Worm (Caenorhabditis elegans) whole organism, L2 larva: Measurements from ENCODE around the gene pgp-7.

Source experiments
- C34F6.9 ChIP-seq: fragments of 150-350 bp; optimal IDR thresholded peaks from 2 replicates; lab custom pipeline; 2014; ENCODE audit warnings: missing biosample characterization, missing genetic modification characterization
- F13H6.1 ChIP-seq: sonication (generic microtip); optimal IDR thresholded peaks from 2 replicates; lab custom pipeline; 2016; ENCODE audit warnings: missing genetic modification characterization, missing compliant biosample characterization
- R02D3.7 ChIP-seq: fragments of 150-350 bp; optimal IDR thresholded peaks from 2 replicates; lab custom pipeline; 2014; ENCODE audit warnings: missing biosample characterization, missing genetic modification characterization
- Y55F3AM.14 ChIP-seq: fragments of 200-800 bp; sonication (Bioruptor generic); optimal IDR thresholded peaks from 2 replicates; lab custom pipeline; 2018; ENCODE audit warnings: mild to moderate bottlenecking, missing genetic modification characterization, missing compliant biosample characterization
- alr-1 ChIP-seq: fragments of 150-350 bp; optimal IDR thresholded peaks from 2 replicates; lab custom pipeline; 2014; ENCODE audit warnings: missing biosample characterization, missing genetic modification characterization
- aly-2 ChIP-seq: fragments of 150-350 bp; optimal IDR thresholded peaks from 2 replicates; lab custom pipeline; 2014; ENCODE audit warnings: missing biosample characterization, missing genetic modification characterization
- blmp-1 ChIP-seq: sonication (generic microtip); optimal IDR thresholded peaks from 2 replicates; lab custom pipeline; 2017; ENCODE audit warnings: missing genetic modification characterization, mild to moderate bottlenecking, missing compliant biosample characterization, antibody characterized with exemption, moderate library complexity; ENCODE audit not compliant: insufficient read depth
- ceh-16 ChIP-seq: fragments of 150-350 bp; optimal IDR thresholded peaks from 2 replicates; lab custom pipeline; 2014; ENCODE audit warnings: missing biosample characterization, missing genetic modification characterization
- crh-2 ChIP-seq: sonication (generic microtip); optimal IDR thresholded peaks from 2 replicates; lab custom pipeline; 2017; ENCODE audit warnings: missing biosample characterization, missing genetic modification characterization
- dmd-4 ChIP-seq: sonication (generic microtip); optimal IDR thresholded peaks from 2 replicates; lab custom pipeline; 2017; ENCODE audit warnings: missing biosample characterization, missing genetic modification characterization
- egl-27 ChIP-seq: sonication (generic microtip); optimal IDR thresholded peaks from 3 replicates; lab custom pipeline; 2017; ENCODE audit warnings: missing biosample characterization, missing genetic modification reagents, missing genetic modification characterization
- elt-3 ChIP-seq: sonication (generic microtip); optimal IDR thresholded peaks from 2 replicates; lab custom pipeline; 2017; ENCODE audit warnings: missing biosample characterization, missing genetic modification characterization
- fos-1 ChIP-seq: fragments of 150-350 bp; optimal IDR thresholded peaks from 2 replicates; lab custom pipeline; 2014; ENCODE audit warnings: missing biosample characterization, missing genetic modification characterization
- gmeb-1 ChIP-seq: fragments of 150-350 bp; optimal IDR thresholded peaks from 2 replicates; lab custom pipeline; 2014; ENCODE audit warnings: missing biosample characterization, missing genetic modification characterization
- lin-13 ChIP-seq: fragments of 150-350 bp; optimal IDR thresholded peaks from 2 replicates; lab custom pipeline; 2014; ENCODE audit warnings: missing biosample characterization, missing genetic modification reagents, missing genetic modification characterization
- lin-39 ChIP-seq: fragments of 150-350 bp; optimal IDR thresholded peaks from 2 replicates; lab custom pipeline; 2014; ENCODE audit warnings: missing biosample characterization, missing genetic modification reagents, missing genetic modification characterization
- lsy-2 ChIP-seq, 2 experiments: fragments of 150-350 bp in 1 of 2; sonication (generic microtip) in 1 of 2; optimal IDR thresholded peaks; 2 replicates each; lab custom pipeline; 2014 to 2017; ENCODE audit warnings: missing biosample characterization in 2 of 2, missing genetic modification characterization in 2 of 2
- nhr-10 ChIP-seq: sonication (generic microtip); optimal IDR thresholded peaks from 2 replicates; lab custom pipeline; 2017; ENCODE audit warnings: missing biosample characterization, missing genetic modification characterization
- nhr-11 ChIP-seq: fragments of 150-350 bp; optimal IDR thresholded peaks from 2 replicates; lab custom pipeline; 2014; ENCODE audit warnings: missing biosample characterization, missing genetic modification characterization
- nhr-12 ChIP-seq: fragments of 150-350 bp; optimal IDR thresholded peaks from 2 replicates; lab custom pipeline; 2014; ENCODE audit warnings: missing biosample characterization, missing genetic modification characterization
- nhr-129 ChIP-seq: fragments of 150-350 bp; optimal IDR thresholded peaks from 2 replicates; lab custom pipeline; 2014; ENCODE audit warnings: missing biosample characterization, missing genetic modification characterization
- nhr-21 ChIP-seq: fragments of 150-350 bp; optimal IDR thresholded peaks from 2 replicates; lab custom pipeline; 2014; ENCODE audit warnings: missing biosample characterization, missing genetic modification characterization
- nhr-23 ChIP-seq: fragments of 150-350 bp; optimal IDR thresholded peaks from 2 replicates; lab custom pipeline; 2014; ENCODE audit warnings: missing biosample characterization, missing genetic modification reagents, missing genetic modification characterization
- nhr-237 ChIP-seq: fragments of 150-350 bp; optimal IDR thresholded peaks from 2 replicates; lab custom pipeline; 2014; ENCODE audit warnings: missing biosample characterization, missing genetic modification characterization
- nhr-25 ChIP-seq: fragments of 150-350 bp; sonication (generic microtip); optimal IDR thresholded peaks from 3 replicates; lab custom pipeline; 2014; ENCODE audit warnings: missing biosample characterization, missing genetic modification characterization
- nhr-6 ChIP-seq: fragments of 150-350 bp; optimal IDR thresholded peaks from 2 replicates; lab custom pipeline; 2014; ENCODE audit warnings: missing biosample characterization, missing genetic modification characterization
- nhr-77 ChIP-seq: fragments of 150-350 bp; optimal IDR thresholded peaks from 2 replicates; lab custom pipeline; 2014; ENCODE audit warnings: missing biosample characterization, missing genetic modification characterization
- peb-1 ChIP-seq: fragments of 150-350 bp; optimal IDR thresholded peaks from 2 replicates; lab custom pipeline; 2014; ENCODE audit warnings: missing biosample characterization, missing genetic modification characterization
- sem-4 ChIP-seq: fragments of 150-350 bp; optimal IDR thresholded peaks from 2 replicates; lab custom pipeline; 2014; ENCODE audit warnings: missing biosample characterization, missing genetic modification reagents, missing genetic modification characterization
- skn-1 ChIP-seq: sonication (generic microtip); optimal IDR thresholded peaks from 2 replicates; lab custom pipeline; 2017; ENCODE audit warnings: missing biosample characterization, missing genetic modification characterization
- sma-3 ChIP-seq: sonication (generic microtip); optimal IDR thresholded peaks from 2 replicates; lab custom pipeline; 2016; ENCODE audit warnings: missing genetic modification reagents, missing genetic modification characterization, missing compliant biosample characterization
- unc-39 ChIP-seq: fragments of 150-350 bp; optimal IDR thresholded peaks from 2 replicates; lab custom pipeline; 2014; ENCODE audit warnings: missing biosample characterization, missing genetic modification characterization
- unc-55 ChIP-seq: fragments of 150-350 bp; sonication (generic microtip); optimal IDR thresholded peaks from 3 replicates; lab custom pipeline; 2014; ENCODE audit warnings: missing biosample characterization, missing genetic modification reagents, missing genetic modification characterization
- unc-62 ChIP-seq: fragments of 150-350 bp; optimal IDR thresholded peaks from 2 replicates; lab custom pipeline; 2014; ENCODE audit warnings: missing biosample characterization, missing genetic modification reagents, missing genetic modification characterization
- zag-1 ChIP-seq: fragments of 150-350 bp; optimal IDR thresholded peaks from 2 replicates; lab custom pipeline; 2014; ENCODE audit warnings: missing biosample characterization, missing genetic modification characterization
- ztf-1 ChIP-seq: fragments of 200-800 bp; sonication (Bioruptor generic); conservative IDR thresholded peaks from 2 replicates; pipeline ENCODE4 v1.3.6; 2022; ENCODE audit warnings: missing genetic modification characterization, missing compliant biosample characterization

pgp-7 gene

DNA sequence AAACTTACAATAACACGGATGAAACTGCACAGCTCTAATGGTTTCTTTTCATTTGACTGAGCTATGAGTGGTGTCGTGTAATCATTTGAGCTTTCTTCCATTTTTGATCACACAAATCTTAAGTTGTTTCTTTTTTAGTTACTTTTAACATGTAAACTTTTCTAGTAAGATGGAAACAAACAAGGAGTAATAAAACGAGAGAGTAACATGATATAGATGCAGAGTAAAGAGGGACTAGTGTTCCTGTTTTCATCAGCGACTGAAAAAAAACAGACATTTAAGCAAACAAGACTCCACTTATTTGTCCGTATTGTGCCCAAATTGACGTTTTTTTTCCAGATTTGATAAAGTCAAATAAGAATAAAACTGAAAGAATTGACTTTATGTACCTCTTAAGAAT, at the start of gene pgp-7:
Gene pgp-7 (minus strand): TSS at position 101 of the 400 bp plus-strand sequence.
- TF ChIP-seq unc-62 = no peak
- TF ChIP-seq peb-1 (tag; lab: Kevin White, UChicago) = no peak
- TF ChIP-seq nhr-129 (tag; lab: Kevin White, UChicago) = no peak
- no peak for TF ChIP-seq nhr-12 (tag; lab: Kevin White, UChicago)
- no peak for TF ChIP-seq skn-1 (tag; lab: Kevin White, UChicago)
- no peak for TF ChIP-seq unc-39 (tag; lab: Kevin White, UChicago)
- no peak for TF ChIP-seq unc-55 (GFP tag; lab: Kevin White, UChicago)
- TF ChIP-seq nhr-23 (tag; lab: Kevin White, UChicago) = no peak
- no peak for TF ChIP-seq nhr-11 (tag; lab: Kevin White, UChicago)
- no peak for TF ChIP-seq nhr-77 (tag; lab: Kevin White, UChicago)
- no peak for TF ChIP-seq nhr-25 (tag; lab: Kevin White, UChicago)
- no peak for TF ChIP-seq sma-3 (GFP tag; lab: Kevin White, UChicago)
- TF ChIP-seq Y55F3AM.14 (GFP tag; lab: Kevin White, UChicago) = no peak
- TF ChIP-seq, all 48 proteins: peak for 0

DNA sequence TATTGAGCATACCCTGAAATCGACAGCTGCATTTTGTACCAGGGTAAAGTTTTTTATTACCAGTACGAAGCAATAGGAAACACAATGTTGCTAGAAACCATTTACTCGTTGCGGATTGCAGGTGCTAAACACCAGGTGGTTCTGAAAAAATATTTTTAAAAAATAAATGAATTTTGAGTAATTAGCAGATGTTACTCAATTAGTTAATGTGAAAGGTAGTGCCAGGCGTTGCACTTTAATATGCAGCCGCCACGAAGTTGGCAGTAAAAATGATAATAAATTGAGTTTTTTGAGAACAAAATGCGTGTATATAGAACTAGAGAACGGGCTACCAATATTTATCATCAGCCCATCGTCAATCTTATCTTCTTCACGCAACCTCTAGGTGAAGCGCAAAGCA, 49.6 kb upstream of the pgp-7 start, which contains the start of gene nstp-9:
Gene nstp-9 (minus strand): TSS at position 101 of the 400 bp plus-strand sequence.
- no peak for TF ChIP-seq nhr-6 (tag; lab: Kevin White, UChicago)
- TF ChIP-seq F13H6.1 (tag; lab: Kevin White, UChicago) = no peak
- no peak for TF ChIP-seq ztf-1 (GFP tag; lab: Robert Waterston, UW)
- TF ChIP-seq nhr-11 (tag; lab: Kevin White, UChicago) = no peak
- TF ChIP-seq lin-13 (GFP tag; lab: Kevin White, UChicago) = no peak
- no peak for TF ChIP-seq nhr-10 (tag; lab: Kevin White, UChicago)
- no peak for TF ChIP-seq unc-62

DNA sequence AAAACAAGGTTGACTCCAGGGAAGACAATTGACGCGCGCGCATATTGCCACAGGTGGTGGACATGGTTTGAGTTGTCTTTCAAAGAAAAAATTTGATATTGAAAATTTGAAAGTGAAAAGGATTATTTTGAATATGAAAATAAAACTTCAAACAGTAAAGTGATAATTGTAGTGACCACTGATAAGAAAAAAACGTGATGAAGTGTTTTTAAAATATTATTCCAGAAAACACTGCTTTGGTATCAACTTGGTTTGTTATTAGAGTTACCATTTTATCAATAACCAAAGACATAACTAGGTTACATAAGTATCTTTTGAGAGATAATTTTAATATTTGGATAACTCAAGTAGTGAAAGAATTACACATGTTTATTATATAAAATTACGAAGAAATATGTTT, 46.2 kb upstream of the pgp-7 start:
- TF ChIP-seq nhr-11 (tag; lab: Kevin White, UChicago) (no peak), C34F6.9 (tag; lab: Kevin White, UChicago) (no peak), egl-27 (tag; lab: Kevin White, UChicago) (no peak), nhr-23 (tag; lab: Kevin White, UChicago) (no peak), R02D3.7 (tag; lab: Kevin White, UChicago) (no peak)

DNA sequence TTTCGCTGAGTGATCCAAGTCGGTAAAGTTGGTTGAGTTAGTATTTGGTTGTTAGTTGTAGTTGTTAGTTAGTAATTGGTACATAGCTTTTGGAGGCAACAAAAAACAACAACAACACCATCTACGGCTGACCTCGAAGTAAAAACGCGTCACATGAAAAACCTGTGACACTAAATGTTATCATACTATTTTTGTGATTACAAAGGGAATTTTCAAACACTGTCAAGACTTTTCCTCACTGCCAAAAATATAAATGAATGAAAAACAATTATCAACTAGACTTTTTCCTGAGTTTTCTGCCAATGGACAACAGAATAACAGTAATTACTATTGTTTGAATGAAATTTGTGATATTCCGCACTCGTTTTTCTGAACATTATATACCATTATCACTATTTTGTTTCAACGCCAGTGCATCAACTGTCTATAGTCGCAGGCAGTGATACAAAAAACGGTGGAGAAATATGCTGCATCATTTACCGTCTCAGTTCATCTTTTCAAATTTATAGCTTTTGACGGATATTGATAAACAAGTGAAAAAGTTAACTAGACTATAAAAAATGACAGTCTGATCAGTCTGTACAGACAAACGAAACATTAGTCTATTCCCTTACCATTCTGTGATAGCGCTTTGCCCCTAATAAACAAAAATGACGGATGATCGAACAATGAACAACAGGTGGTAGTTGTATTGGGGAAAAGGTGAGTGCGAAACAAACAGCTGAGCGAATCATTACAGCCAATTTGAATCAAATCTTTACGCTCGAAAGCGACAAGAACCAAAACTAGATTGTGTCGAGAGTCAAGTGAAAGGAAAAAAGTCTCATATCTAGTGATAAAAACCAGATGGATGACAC, 44.6 kb upstream of the pgp-7 start:
- TF ChIP-seq zag-1 (tag; lab: Kevin White, UChicago) (no peak), nhr-237 (tag; lab: Kevin White, UChicago) (no peak), nhr-25 (tag; lab: Kevin White, UChicago) (no peak), blmp-1 (tag; lab: Kevin White, UChicago) (peak; percentile 9), aly-2 (no peak), fos-1 (peak; percentile 39), nhr-77 (tag; lab: Kevin White, UChicago) (no peak), egl-27 (tag; lab: Kevin White, UChicago) (no peak), unc-39 (tag; lab: Kevin White, UChicago) (no peak), nhr-21 (tag; lab: Kevin White, UChicago) (no peak), elt-3 (tag; lab: Kevin White, UChicago) (no peak), sem-4 (tag; lab: Kevin White, UChicago) (no peak), lin-13 (GFP tag; lab: Kevin White, UChicago) (no peak), lin-39 (no peak), crh-2 (tag; lab: Kevin White, UChicago) (no peak), ztf-1 (GFP tag; lab: Robert Waterston, UW) (no peak), ceh-16 (tag; lab: Kevin White, UChicago) (no peak), alr-1 (no peak), nhr-10 (tag; lab: Kevin White, UChicago) (no peak), sma-3 (GFP tag; lab: Kevin White, UChicago) (peak; percentile 4), Y55F3AM.14 (GFP tag; lab: Kevin White, UChicago) (no peak), nhr-6 (tag; lab: Kevin White, UChicago) (no peak), lsy-2 (tag; optimal IDR thresholded peaks at IDR 0.05; lab: Kevin White, UChicago) (no peak), dmd-4 (tag; lab: Kevin White, UChicago) (no peak), gmeb-1 (tag; lab: Kevin White, UChicago) (no peak)
